Worm (Caenorhabditis elegans): ENCODE results near the gene aos-1.

The aos-1 gene

ce11 chrV:10130195-10130594 lies at the start of gene aos-1:
aos-1 (minus strand) TSS chrV:10130295.
- TF ChIP-seq unc-62 (GFP tag; optimal IDR thresholded peaks at IDR 0.05), result no peak

DNA sequence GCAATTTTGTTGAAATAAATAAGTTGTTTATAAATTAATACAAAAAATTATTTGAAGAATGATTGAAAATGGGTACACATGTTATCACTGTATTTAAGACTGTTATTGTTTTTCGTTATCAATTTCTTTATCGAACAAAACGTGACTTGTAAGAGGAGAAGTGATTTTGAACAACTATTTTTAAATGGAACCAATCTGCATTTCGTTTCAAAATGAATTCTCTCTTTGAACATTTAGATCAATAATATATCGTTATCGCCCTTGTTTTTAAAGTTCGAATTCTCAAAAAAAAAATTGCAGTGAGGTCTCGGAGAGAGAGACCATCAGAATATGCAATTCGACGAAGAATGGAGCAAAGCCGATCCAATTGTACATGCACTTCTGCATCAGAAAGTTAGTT lies 49.1 kb upstream of the aos-1 start, which contains the start of gene cul-5:
Gene cul-5, plus strand, starts transcription at position 301 of the 400 bp plus-strand sequence.
- no peak for TF ChIP-seq unc-62 (GFP tag; optimal IDR thresholded peaks at IDR 0.05)

DNA sequence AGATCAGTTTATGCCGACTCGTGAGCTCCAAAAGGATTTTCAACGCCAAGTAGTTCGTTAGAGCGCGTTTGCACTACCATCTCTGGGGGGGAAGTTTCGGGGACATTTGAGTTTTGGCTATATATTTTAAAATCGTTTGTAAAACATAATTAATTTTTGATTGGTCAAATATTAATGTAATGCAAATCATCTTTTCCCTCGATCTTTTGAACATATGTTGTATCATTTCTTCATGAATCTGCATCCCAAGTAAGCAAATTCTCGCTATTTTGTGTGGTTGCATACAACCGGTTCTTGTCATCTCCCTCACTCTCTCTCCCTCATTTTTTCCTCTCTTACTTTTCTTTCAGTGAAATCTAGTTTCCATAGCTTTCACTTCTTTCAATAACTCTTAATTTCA lies 48.1 kb upstream of the aos-1 start:
- TF ChIP-seq unc-62 (GFP tag; optimal IDR thresholded peaks at IDR 0.05), result no peak

DNA sequence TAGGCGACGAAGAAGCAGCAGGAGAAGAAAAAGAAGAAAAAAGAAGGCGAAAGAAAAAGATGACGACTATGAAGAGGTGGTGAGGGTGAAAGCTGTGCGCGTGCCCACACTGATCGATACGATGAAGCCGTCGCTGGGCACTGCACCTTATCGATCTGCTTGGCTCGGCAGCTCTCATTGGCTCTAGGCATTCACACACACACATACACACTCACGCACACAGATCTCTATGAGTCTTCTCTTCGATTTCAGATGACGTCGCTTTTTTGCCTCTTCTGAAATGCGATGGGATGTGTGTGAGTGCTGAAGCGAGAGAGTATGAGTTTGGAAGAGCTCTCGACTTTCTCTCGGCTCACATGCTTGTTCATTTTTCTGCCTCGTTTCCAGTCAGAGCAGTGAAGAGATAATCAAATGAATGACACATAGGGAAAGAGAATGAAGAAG lies 44.6 kb upstream of the aos-1 start:
- TF ChIP-seq unc-62 (GFP tag; optimal IDR thresholded peaks at IDR 0.05), result no peak

DNA sequence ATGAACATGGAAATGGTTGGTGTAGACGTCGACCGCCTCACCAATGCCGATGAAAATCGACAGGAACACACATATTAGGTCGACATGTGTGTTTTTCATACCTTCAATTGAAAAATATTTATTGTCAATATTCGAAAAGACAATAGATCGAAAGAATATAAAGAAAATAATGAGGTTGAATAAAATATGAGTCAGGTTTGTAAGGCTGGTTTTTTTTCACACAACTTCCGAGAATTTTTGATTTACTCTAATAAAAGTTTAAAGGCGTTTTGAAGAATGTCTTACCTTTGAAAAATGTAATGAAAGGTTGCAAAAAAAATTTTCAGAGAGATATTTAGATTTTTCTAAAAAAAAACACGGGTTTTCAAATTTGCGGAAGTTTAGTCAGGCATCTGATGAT lies 43.6 kb upstream of the aos-1 start, which contains the start of gene egl-3:
Gene egl-3, minus strand, starts transcription at position 101 of the 400 bp plus-strand sequence.
- no peak for TF ChIP-seq unc-62 (GFP tag; optimal IDR thresholded peaks at IDR 0.05)

- TF ChIP-seq unc-62 (GFP tag; optimal IDR thresholded peaks at IDR 0.05), result no peak
Observed at ce11 chrV:10168870-10169269, 38.8 kb upstream of the aos-1 start.

DNA sequence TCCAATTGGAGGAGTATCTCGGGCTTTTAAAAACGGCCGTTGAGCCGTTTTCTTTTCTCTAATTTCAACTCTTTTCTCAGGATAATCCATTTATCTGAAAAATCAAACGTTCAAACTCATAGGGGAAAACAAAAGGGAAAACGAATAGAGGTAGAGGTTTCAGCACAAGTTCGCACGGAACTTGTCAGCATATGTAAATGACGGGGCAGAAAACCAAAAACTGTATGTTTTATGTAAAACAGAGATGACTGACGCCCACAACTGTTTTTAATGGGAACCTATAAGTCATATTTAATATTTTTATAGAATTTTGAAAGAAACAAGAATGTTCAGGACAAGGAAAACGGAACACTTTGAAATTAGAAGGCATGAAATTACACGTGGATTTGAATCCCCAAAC lies 36.3 kb upstream of the aos-1 start, which contains the start of gene C51E3.6:
Gene C51E3.6, minus strand, starts transcription at position 101 of the 400 bp plus-strand sequence.
- TF ChIP-seq unc-62 (GFP tag; optimal IDR thresholded peaks at IDR 0.05), result no peak

DNA sequence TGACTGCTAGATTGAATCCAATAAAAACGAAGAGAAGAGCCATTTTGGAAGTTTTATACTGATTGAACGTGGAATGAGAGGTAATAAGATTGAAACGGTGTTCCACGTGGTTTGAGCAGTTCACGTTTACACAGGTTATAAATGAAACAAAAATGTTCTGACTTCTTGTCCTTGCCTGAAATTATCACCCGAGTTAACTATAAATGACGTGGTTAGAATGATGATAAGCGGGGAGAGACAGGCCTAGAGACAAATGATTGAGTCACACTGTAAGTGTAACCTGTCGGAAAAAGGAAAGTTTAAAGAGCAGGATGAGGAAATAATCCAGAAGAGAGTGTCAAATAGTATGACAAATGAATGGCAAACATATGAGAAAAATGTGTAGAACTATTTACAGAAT lies 30.9 kb upstream of the aos-1 start, which contains the start of gene C51E3.10:
Gene C51E3.10, minus strand, starts transcription at position 181 of the 400 bp plus-strand sequence.
- TF ChIP-seq unc-62 (GFP tag; optimal IDR thresholded peaks at IDR 0.05), result no peak

- no peak for TF ChIP-seq unc-62 (GFP tag; optimal IDR thresholded peaks at IDR 0.05)
Observed at ce11 chrV:10159972-10160371, 29.9 kb upstream of the aos-1 start.

ce11 chrV:10158528-10158927 lies 28.4 kb upstream of the aos-1 start, which contains the start of gene srsx-30:
srsx-30 (plus strand) TSS chrV:10158828.
- no peak for TF ChIP-seq unc-62 (GFP tag; optimal IDR thresholded peaks at IDR 0.05)

ce11 chrV:10154698-10155097 lies 24.6 kb upstream of the aos-1 start, which contains the start of gene srsx-29:
srsx-29 (plus strand) TSS chrV:10154998.
- no peak for TF ChIP-seq unc-62 (GFP tag; optimal IDR thresholded peaks at IDR 0.05)

ce11 chrV:10153076-10153475 lies 23.0 kb upstream of the aos-1 start:
- TF ChIP-seq unc-62 (GFP tag; optimal IDR thresholded peaks at IDR 0.05), result no peak

DNA sequence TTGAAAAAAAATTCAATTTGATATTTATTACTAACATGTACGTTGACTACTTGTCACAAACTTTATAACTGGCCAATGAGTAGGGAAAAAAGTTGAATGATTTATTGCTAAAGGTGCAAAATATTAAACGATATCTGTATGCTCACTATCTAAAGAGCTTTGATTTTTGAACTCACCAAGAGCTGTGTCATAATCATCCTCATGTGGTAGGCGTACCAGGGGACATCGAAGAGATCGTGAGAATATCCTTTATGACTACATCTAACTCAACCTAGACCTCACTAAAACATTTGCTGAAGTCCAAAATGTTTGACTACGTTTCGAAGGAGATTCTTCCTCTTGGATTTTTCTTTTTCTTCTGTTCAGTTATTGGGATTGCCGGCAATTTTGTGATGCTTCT lies 22.2 kb upstream of the aos-1 start, which contains the start of gene srsx-28:
Gene srsx-28, plus strand, starts transcription at position 301 of the 400 bp plus-strand sequence.
- no peak for TF ChIP-seq unc-62 (GFP tag; optimal IDR thresholded peaks at IDR 0.05)

- no peak for TF ChIP-seq unc-62 (GFP tag; optimal IDR thresholded peaks at IDR 0.05)
Observed at ce11 chrV:10149728-10150127, 19.6 kb upstream of the aos-1 start, which contains the start of gene srsx-27. srsx-27 (plus strand) TSS chrV:10150028.

- TF ChIP-seq unc-62 (GFP tag; optimal IDR thresholded peaks at IDR 0.05), result no peak
Observed at ce11 chrV:10148352-10148751, 18.3 kb upstream of the aos-1 start, which contains the start of gene srsx-26. srsx-26 (plus strand) TSS chrV:10148652.

DNA sequence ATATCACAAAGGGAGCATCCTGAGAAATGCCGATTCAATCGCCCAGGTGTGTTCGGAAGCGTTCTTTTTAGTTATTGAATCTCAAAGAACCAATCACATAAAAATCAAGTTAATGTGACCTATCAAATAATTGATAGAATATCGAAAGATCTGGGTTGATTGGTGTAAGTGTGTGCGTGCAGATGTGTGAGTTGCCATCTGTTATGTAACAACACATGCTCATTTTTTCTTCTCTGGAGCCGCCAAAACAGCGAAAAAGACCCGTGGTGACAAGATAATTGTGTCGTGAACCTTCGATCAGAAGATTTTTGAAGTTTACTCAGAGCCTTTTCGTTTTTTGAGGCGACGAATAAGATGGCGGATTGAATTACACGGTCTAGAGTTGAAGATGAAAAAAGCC lies 16.7 kb upstream of the aos-1 start:
- no peak for TF ChIP-seq unc-62 (GFP tag; optimal IDR thresholded peaks at IDR 0.05)

DNA sequence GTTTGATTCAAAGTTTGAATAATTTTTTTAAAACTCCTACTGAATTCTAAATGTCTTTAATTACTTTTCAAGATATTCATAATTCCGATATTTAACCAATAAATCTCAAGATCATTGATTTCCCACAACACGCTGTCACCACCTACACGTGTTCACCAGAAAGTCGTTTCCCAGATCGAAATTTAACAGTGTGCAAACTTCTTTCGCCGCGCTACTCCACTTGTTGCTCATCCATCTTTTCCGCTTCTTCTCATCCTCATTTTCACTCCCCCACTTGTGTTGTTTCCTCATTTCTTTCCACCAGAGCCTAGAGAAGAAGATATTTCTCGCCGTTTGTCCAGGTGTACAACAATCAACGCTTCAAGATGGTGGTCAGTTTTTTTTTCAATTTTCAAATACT lies 15.6 kb upstream of the aos-1 start, which contains the start of gene C51E3.9:
Gene C51E3.9, plus strand, starts transcription at position 301 of the 400 bp plus-strand sequence.
- TF ChIP-seq unc-62 (GFP tag; optimal IDR thresholded peaks at IDR 0.05), result no peak

All from whole organism, dauer.